Fruit fly (Drosophila melanogaster): ENCODE results near the gene SmydA-9.
A peak's percentile ranks its signal among the peaks of the same experiment; 100 is the strongest.

The SmydA-9 gene

dm6 chrX:9210787-9211186 is at the start of gene SmydA-9:
Gene SmydA-9 (minus strand): TSS chrX:9210887.
- no peak for TF ChIP-seq CTCF (optimal IDR thresholded peaks at IDR 0.05)
- TF ChIP-seq CG8478 (optimal IDR thresholded peaks at IDR 0.05), result no peak

dm6 chrX:9255964-9256520 is 45.4 kb upstream of the SmydA-9 start, which contains the start of gene ric8a:
Gene ric8a (plus strand): TSS chrX:9256168.
- TF ChIP-seq CG8478 (optimal IDR thresholded peaks at IDR 0.05) (no peak), CTCF (optimal IDR thresholded peaks at IDR 0.05) (no peak)

dm6 chrX:9255021-9255420 is 44.3 kb upstream of the SmydA-9 start:
- TF ChIP-seq CG8478 (optimal IDR thresholded peaks at IDR 0.05) (no peak), CTCF (optimal IDR thresholded peaks at IDR 0.05) (no peak)

- TF ChIP-seq CTCF (optimal IDR thresholded peaks at IDR 0.05) (no peak), CG8478 (optimal IDR thresholded peaks at IDR 0.05) (no peak)
These were observed 41.5 kb upstream of the SmydA-9 start for dm6 chrX:9252051-9252708.

dm6 chrX:9251212-9251877 is 40.7 kb upstream of the SmydA-9 start:
- TF ChIP-seq CTCF (optimal IDR thresholded peaks at IDR 0.05) (no peak), CG8478 (optimal IDR thresholded peaks at IDR 0.05) (no peak)

dm6 chrX:9250161-9250831 is 39.6 kb upstream of the SmydA-9 start, which contains the start of gene CG17754:
Gene CG17754 (plus strand): TSS chrX:9250420.
- no peak for TF ChIP-seq CG8478 (optimal IDR thresholded peaks at IDR 0.05)
- TF ChIP-seq CTCF (optimal IDR thresholded peaks at IDR 0.05), result no peak

dm6 chrX:9248040-9248439 is 37.4 kb upstream of the SmydA-9 start:
- TF ChIP-seq CG8478 (optimal IDR thresholded peaks at IDR 0.05) (no peak), CTCF (optimal IDR thresholded peaks at IDR 0.05) (no peak)

- TF ChIP-seq CG8478 (optimal IDR thresholded peaks at IDR 0.05) (no peak), CTCF (optimal IDR thresholded peaks at IDR 0.05) (no peak)
These were observed 36.6 kb upstream of the SmydA-9 start, which contains the start of the genes amx and Dsor1 for dm6 chrX:9247171-9247783. Gene amx (minus strand): TSS chrX:9247336. Gene Dsor1 (plus strand): TSS chrX:9247342.

dm6 chrX:9243417-9243884 is 32.8 kb upstream of the SmydA-9 start, which contains the start of the genes mxc and Larp7:
Gene mxc (minus strand): TSS chrX:9243467.
Gene Larp7 (plus strand): TSS chrX:9243817.
- peak in 1 of 2 experiments; percentile 21 for TF ChIP-seq CTCF (optimal IDR thresholded peaks at IDR 0.05)
- no peak for TF ChIP-seq CG8478 (optimal IDR thresholded peaks at IDR 0.05)

dm6 chrX:9236485-9236884 is 25.8 kb upstream of the SmydA-9 start, which contains the start of gene Ir8a:
Gene Ir8a (minus strand): TSS chrX:9236585.
- TF ChIP-seq CTCF (optimal IDR thresholded peaks at IDR 0.05), result no peak
- TF ChIP-seq CG8478 (optimal IDR thresholded peaks at IDR 0.05), result no peak

dm6 chrX:9232199-9232598 is 21.5 kb upstream of the SmydA-9 start, which contains the start of gene CG12121:
Gene CG12121 (minus strand): TSS chrX:9232378.
- no peak for TF ChIP-seq CG8478 (optimal IDR thresholded peaks at IDR 0.05)
- TF ChIP-seq CTCF (optimal IDR thresholded peaks at IDR 0.05), result no peak

dm6 chrX:9226837-9227236 is 16.1 kb upstream of the SmydA-9 start, which contains the start of gene Gr8a:
Gene Gr8a (plus strand): TSS chrX:9227137.
- TF ChIP-seq CTCF (optimal IDR thresholded peaks at IDR 0.05), result no peak
- no peak for TF ChIP-seq CG8478 (optimal IDR thresholded peaks at IDR 0.05)

dm6 chrX:9225137-9225536 is 14.4 kb upstream of the SmydA-9 start, which contains the start of gene CG15370:
Gene CG15370 (plus strand): TSS chrX:9225437.
- TF ChIP-seq CG8478 (optimal IDR thresholded peaks at IDR 0.05) (no peak), CTCF (optimal IDR thresholded peaks at IDR 0.05) (no peak)

- TF ChIP-seq CTCF (optimal IDR thresholded peaks at IDR 0.05), result no peak
- TF ChIP-seq CG8478 (optimal IDR thresholded peaks at IDR 0.05), result no peak
These were observed 13.7 kb upstream of the SmydA-9 start for dm6 chrX:9224423-9224822.

Measured in S2 (cell line).